Fruit fly (Drosophila melanogaster) whole organism, embryonic: ENCODE measurements around the gene CG42329.
A peak's percentile ranks its signal among the peaks of the same experiment; 100 is the strongest.

Source experiments
- Bgb ChIP-seq: fragments of 200-800 bp; sonication (Bioruptor generic); IDR thresholded peaks from 2 replicates; pipeline ENCODE4 v1.3.6; 2022; ENCODE audit warnings: missing biosample characterization, missing genetic modification characterization; ENCODE audit not compliant: partially characterized antibody
- BtbVII ChIP-seq: fragments of 200-800 bp; sonication (Bioruptor generic); optimal IDR thresholded peaks from 3 replicates; lab custom pipeline; 2017; ENCODE audit warnings: missing biosample characterization, mild to moderate bottlenecking, missing genetic modification characterization
- CG10209 ChIP-seq: fragments of 200-800 bp; sonication (Bioruptor generic); optimal IDR thresholded peaks from 3 replicates; lab custom pipeline; 2017; ENCODE audit warnings: missing biosample characterization, mild to moderate bottlenecking, missing genetic modification characterization, missing genetic modification reagents
- CG12155 ChIP-seq: fragments of 200-800 bp; sonication (Bioruptor generic); optimal IDR thresholded peaks from 3 replicates; lab custom pipeline; 2016; ENCODE audit warnings: missing biosample characterization, missing genetic modification characterization
- CG14441 ChIP-seq: fragments of 200-800 bp; sonication (Bioruptor generic); IDR thresholded peaks from 2 replicates; pipeline ENCODE4 v1.3.6; 2022; ENCODE audit warnings: missing biosample characterization, missing genetic modification characterization
- CG15073 ChIP-seq: fragments of 200-800 bp; sonication (Bioruptor generic); optimal IDR thresholded peaks from 2 replicates; lab custom pipeline; 2016; ENCODE audit warnings: missing biosample characterization, missing genetic modification characterization
- CG1602 ChIP-seq: fragments of 200-800 bp; sonication (Bioruptor generic); optimal IDR thresholded peaks from 3 replicates; lab custom pipeline; 2016; ENCODE audit warnings: missing biosample characterization, missing genetic modification characterization
- CG17385 ChIP-seq: fragments of 200-800 bp; sonication (Bioruptor generic); optimal IDR thresholded peaks from 3 replicates; lab custom pipeline; 2018; ENCODE audit warnings: missing biosample characterization, mild to moderate bottlenecking, missing genetic modification characterization
- CG18011 ChIP-seq: fragments of 200-800 bp; sonication (Bioruptor generic); optimal IDR thresholded peaks from 2 replicates; lab custom pipeline; 2017; ENCODE audit warnings: missing biosample characterization, missing genetic modification characterization, mild to moderate bottlenecking, moderate library complexity, missing genotype
- CG1832 ChIP-seq: fragments of 200-800 bp; sonication (Bioruptor generic); optimal IDR thresholded peaks from 2 replicates; lab custom pipeline; 2017; ENCODE audit warnings: missing biosample characterization, mild to moderate bottlenecking, missing genetic modification characterization, inconsistent platforms
- CG18599 ChIP-seq: fragments of 200-800 bp; sonication (Bioruptor generic); optimal IDR thresholded peaks from 3 replicates; lab custom pipeline; 2017; ENCODE audit warnings: missing biosample characterization, missing genetic modification characterization, mild to moderate bottlenecking, moderate library complexity, missing genetic modification reagents
- CG18764 ChIP-seq: fragments of 200-800 bp; sonication (Bioruptor generic); optimal IDR thresholded peaks from 3 replicates; lab custom pipeline; 2016; ENCODE audit warnings: missing biosample characterization, missing genetic modification characterization
- CG2116 ChIP-seq: fragments of 200-800 bp; sonication (Bioruptor generic); optimal IDR thresholded peaks from 3 replicates; lab custom pipeline; 2018; ENCODE audit warnings: missing biosample characterization, mild to moderate bottlenecking, missing genetic modification characterization
- CG2202 ChIP-seq: fragments of 200-800 bp; sonication (Bioruptor generic); optimal IDR thresholded peaks from 2 replicates; lab custom pipeline; 2018; ENCODE audit warnings: missing biosample characterization, mild to moderate bottlenecking, missing genetic modification characterization
- CG3281 ChIP-seq: fragments of 200-800 bp; sonication (Bioruptor generic); optimal IDR thresholded peaks from 3 replicates; lab custom pipeline; 2017; ENCODE audit warnings: missing biosample characterization, mild to moderate bottlenecking, missing genetic modification characterization
- CG4404 ChIP-seq: fragments of 200-800 bp; sonication (Bioruptor generic); IDR thresholded peaks from 2 replicates; pipeline ENCODE4 v1.3.6; 2022; ENCODE audit warnings: missing biosample characterization, missing genetic modification characterization
- CG6175 ChIP-seq: fragments of 200-800 bp; sonication (Bioruptor generic); IDR thresholded peaks from 3 replicates; pipeline ENCODE4 v1.3.6; 2022; ENCODE audit warnings: missing biosample characterization, missing genetic modification characterization
- CG6654 ChIP-seq: fragments of 200-800 bp; sonication (Bioruptor generic); optimal IDR thresholded peaks from 2 replicates; lab custom pipeline; 2017; ENCODE audit warnings: missing biosample characterization, mild to moderate bottlenecking, missing genetic modification characterization
- CG6791 ChIP-seq: fragments of 200-800 bp; sonication (Bioruptor generic); IDR thresholded peaks from 3 replicates; pipeline ENCODE4 v1.3.6; 2022; ENCODE audit warnings: missing biosample characterization, missing genetic modification characterization; ENCODE audit not compliant: partially characterized antibody
- CG7786 ChIP-seq: fragments of 200-800 bp; sonication (Bioruptor generic); optimal IDR thresholded peaks from 2 replicates; lab custom pipeline; 2016; ENCODE audit warnings: missing biosample characterization, missing genetic modification characterization
- CG9215 ChIP-seq: fragments of 200-800 bp; sonication (Bioruptor generic); IDR thresholded peaks from 2 replicates; pipeline ENCODE4 v1.3.6; 2022; ENCODE audit warnings: missing biosample characterization, missing genetic modification characterization
- CG9797 ChIP-seq: fragments of 200-800 bp; sonication (Bioruptor generic); optimal IDR thresholded peaks from 3 replicates; lab custom pipeline; 2018; ENCODE audit warnings: missing biosample characterization, mild to moderate bottlenecking, missing genetic modification characterization
- Dbx ChIP-seq: fragments of 200-800 bp; sonication (Bioruptor generic); IDR thresholded peaks from 3 replicates; pipeline ENCODE4 v1.3.6; 2022; ENCODE audit warnings: missing biosample characterization, missing genetic modification characterization
- Dip3 ChIP-seq: fragments of 200-800 bp; sonication (Bioruptor generic); optimal IDR thresholded peaks from 3 replicates; lab custom pipeline; 2016; ENCODE audit warnings: missing biosample characterization, missing genetic modification characterization
- Doc3 ChIP-seq: fragments of 200-800 bp; sonication (Bioruptor generic); IDR thresholded peaks from 3 replicates; pipeline ENCODE4 v1.3.6; 2022; ENCODE audit warnings: missing biosample characterization, missing genetic modification characterization; ENCODE audit not compliant: partially characterized antibody
- GATAe ChIP-seq: fragments of 200-800 bp; sonication (Bioruptor generic); conservative IDR thresholded peaks from 2 replicates; pipeline ENCODE4 v1.3.6; 2022; ENCODE audit warnings: missing biosample characterization, missing genetic modification characterization
- Hand ChIP-seq: fragments of 200-800 bp; sonication (Bioruptor generic); optimal IDR thresholded peaks from 2 replicates; lab custom pipeline; 2017; ENCODE audit warnings: mild to moderate bottlenecking, missing biosample characterization, missing genetic modification reagents, missing genetic modification characterization
- HmgZ ChIP-seq: fragments of 200-800 bp; sonication (Bioruptor generic); optimal IDR thresholded peaks from 2 replicates; lab custom pipeline; 2018; ENCODE audit warnings: missing biosample characterization, mild to moderate bottlenecking, missing genetic modification characterization
- Hmr ChIP-seq: fragments of 200-800 bp; sonication (Bioruptor generic); optimal IDR thresholded peaks from 3 replicates; lab custom pipeline; 2017; ENCODE audit warnings: mild to moderate bottlenecking, missing biosample characterization, missing genetic modification reagents, missing genetic modification characterization
- MTF-1 ChIP-seq: fragments of 200-800 bp; sonication (Bioruptor generic); optimal IDR thresholded peaks from 2 replicates; lab custom pipeline; 2018; ENCODE audit warnings: missing biosample characterization, mild to moderate bottlenecking, missing genetic modification characterization, borderline replicate concordance
- Mad ChIP-seq: fragments of 200-800 bp; sonication (Bioruptor generic); optimal IDR thresholded peaks from 2 replicates; lab custom pipeline; 2016; ENCODE audit warnings: missing biosample characterization, missing genetic modification characterization
- Pdp1 ChIP-seq, 2 experiments: fragments of 200-800 bp; sonication (Bioruptor generic); optimal IDR thresholded peaks; 3 replicates each; lab custom pipeline; 2016; ENCODE audit warnings: missing biosample characterization in 2 of 2, missing genetic modification characterization in 2 of 2, mild to moderate bottlenecking in 1 of 2, moderate library complexity in 1 of 2
- Side ChIP-seq: fragments of 200-800 bp; sonication (Bioruptor generic); optimal IDR thresholded peaks from 2 replicates; lab custom pipeline; 2016; ENCODE audit warnings: missing biosample characterization, missing genetic modification characterization
- Ssrp ChIP-seq: fragments of 200-800 bp; sonication (Bioruptor generic); optimal IDR thresholded peaks from 2 replicates; lab custom pipeline; 2018; ENCODE audit warnings: missing biosample characterization, mild to moderate bottlenecking, missing genetic modification characterization, moderate library complexity
- ara ChIP-seq: fragments of 200-800 bp; sonication (Bioruptor generic); IDR thresholded peaks from 2 replicates; pipeline ENCODE4 v1.3.6; 2022; ENCODE audit warnings: missing biosample characterization, missing genetic modification characterization
- bcd ChIP-seq: fragments of 200-800 bp; sonication (Bioruptor generic); optimal IDR thresholded peaks from 2 replicates; lab custom pipeline; 2017; ENCODE audit warnings: missing biosample characterization, mild to moderate bottlenecking, missing genetic modification characterization
- cg ChIP-seq: fragments of 200-800 bp; sonication (Bioruptor generic); optimal IDR thresholded peaks from 3 replicates; lab custom pipeline; 2019; ENCODE audit warnings: missing biosample characterization, mild to moderate bottlenecking, missing genetic modification characterization, moderate library complexity
- corto ChIP-seq: fragments of 200-800 bp; sonication (Bioruptor generic); optimal IDR thresholded peaks from 2 replicates; lab custom pipeline; 2016; ENCODE audit warnings: missing biosample characterization, mild to moderate bottlenecking, missing genetic modification characterization, moderate library complexity
- croc ChIP-seq: fragments of 200-800 bp; sonication (Bioruptor generic); conservative IDR thresholded peaks from 3 replicates; pipeline ENCODE4 v1.3.6; 2022; ENCODE audit warnings: missing biosample characterization, missing genetic modification characterization
- eve ChIP-seq, 2 experiments: fragments of >200 bp; optimal IDR thresholded peaks; 2 replicates each; lab custom pipeline; 2017; ENCODE audit warnings: missing biosample characterization in 2 of 2, missing genetic modification characterization in 2 of 2
- luna ChIP-seq: fragments of 200-800 bp; sonication (Bioruptor generic); optimal IDR thresholded peaks from 2 replicates; lab custom pipeline; 2016; ENCODE audit warnings: missing biosample characterization, missing genetic modification characterization
- nerfin-1 ChIP-seq: fragments of 200-800 bp; sonication (Bioruptor generic); optimal IDR thresholded peaks from 3 replicates; lab custom pipeline; 2019; ENCODE audit warnings: missing biosample characterization, mild to moderate bottlenecking, missing genetic modification characterization, moderate library complexity
- pho ChIP-seq: fragments of 200-800 bp; sonication (Bioruptor generic); optimal IDR thresholded peaks from 2 replicates; lab custom pipeline; 2016; ENCODE audit warnings: missing biosample characterization, missing genetic modification characterization
- row ChIP-seq: fragments of 200-800 bp; sonication (Bioruptor generic); IDR thresholded peaks from 3 replicates; pipeline ENCODE4 v1.3.6; 2022; ENCODE audit warnings: missing biosample characterization, missing genetic modification characterization
- schlank ChIP-seq: fragments of 200-800 bp; sonication (Bioruptor generic); optimal IDR thresholded peaks from 2 replicates; lab custom pipeline; 2018; ENCODE audit warnings: missing biosample characterization, mild to moderate bottlenecking, missing genetic modification characterization
- slou ChIP-seq: fragments of 200-800 bp; sonication (Bioruptor generic); optimal IDR thresholded peaks from 3 replicates; lab custom pipeline; 2016; ENCODE audit warnings: missing biosample characterization, missing genetic modification characterization
- sob ChIP-seq: fragments of 200-800 bp; sonication (Bioruptor generic); IDR thresholded peaks from 2 replicates; pipeline ENCODE4 v1.3.6; 2022; ENCODE audit warnings: missing biosample characterization, missing genetic modification characterization
- toy ChIP-seq: fragments of 200-800 bp; sonication (Bioruptor generic); IDR thresholded peaks from 2 replicates; pipeline ENCODE4 v1.3.6; 2022; ENCODE audit warnings: missing biosample characterization, missing genetic modification characterization
- vnd ChIP-seq: fragments of 200-800 bp; sonication (Bioruptor generic); IDR thresholded peaks from 3 replicates; pipeline ENCODE4 v1.3.6; 2022; ENCODE audit warnings: missing biosample characterization, missing genetic modification characterization; ENCODE audit not compliant: partially characterized antibody
- wor ChIP-seq: fragments of 200-800 bp; sonication (Bioruptor generic); IDR thresholded peaks from 2 replicates; pipeline ENCODE4 v1.3.6; 2022; ENCODE audit warnings: missing biosample characterization, missing genetic modification characterization
- zen ChIP-seq: fragments of 200-800 bp; sonication (Bioruptor generic); optimal IDR thresholded peaks from 3 replicates; lab custom pipeline; 2018; ENCODE audit warnings: missing biosample characterization, mild to moderate bottlenecking, missing genetic modification characterization, moderate library complexity

The CG42329 gene

dm6 chr2L:1230691-1231090 lies 11.6 kb downstream of the CG42329 start (continued):
- TF ChIP-seq CG6791 (GFP tag; lab: Robert Waterston, UW) (no peak), slou (GFP tag; lab: Kevin White, UChicago) (no peak), CG2202 (no peak), Hmr (GFP tag; lab: Kevin White, UChicago) (peak; percentile 57), CG6654 (GFP tag; lab: Kevin White, UChicago) (no peak), vnd (GFP tag; lab: Robert Waterston, UW) (no peak), CG2116 (GFP tag; lab: Kevin White, UChicago) (no peak), corto (GFP tag; lab: Kevin White, UChicago) (no peak), CG14441 (GFP tag; lab: Robert Waterston, UW) (peak; percentile 25; the same call in 1 of the 2 replicates), nerfin-1 (tag; lab: Kevin White, UChicago) (no peak), Dbx (GFP tag; lab: Robert Waterston, UW) (no peak), cg (GFP tag; lab: Kevin White, UChicago) (no peak), toy (GFP tag; lab: Robert Waterston, UW) (no peak), CG1832 (GFP tag; lab: Kevin White, UChicago) (no peak), Dip3 (GFP tag; lab: Kevin White, UChicago) (peak; percentile 20), CG12155 (no peak), wor (no peak), CG18011 (GFP tag; lab: Kevin White, UChicago) (no peak), pho (GFP tag; lab: Kevin White, UChicago) (no peak), CG15073 (GFP tag; lab: Kevin White, UChicago) (no peak), CG3281 (GFP tag; lab: Kevin White, UChicago) (peak; percentile 40), MTF-1 (GFP tag; lab: Kevin White, UChicago) (no peak), bcd (peak; percentile 44), Hand (GFP tag; lab: Kevin White, UChicago) (peak; percentile 39), row (GFP tag; lab: Robert Waterston, UW) (peak; percentile 57), schlank (tag; lab: Kevin White, UChicago) (no peak), CG1602 (GFP tag; lab: Kevin White, UChicago) (no peak), CG18764 (GFP tag; lab: Kevin White, UChicago) (no peak), Bgb (no peak), Mad (GFP tag; lab: Kevin White, UChicago) (no peak), GATAe (GFP tag; lab: Robert Waterston, UW) (no peak), croc (no peak), CG10209 (GFP tag; lab: Kevin White, UChicago) (peak; percentile 1), Ssrp (tag; lab: Kevin White, UChicago) (no peak), eve (GFP tag; optimal IDR thresholded peaks at IDR 0.05; lab: Kevin White, UChicago) (peak in 1 of 2 experiments; percentile 23), Pdp1 (GFP tag; optimal IDR thresholded peaks at IDR 0.05; lab: Kevin White, UChicago) (peak in 1 of 2 experiments; percentile 9), CG9215 (GFP tag; lab: Robert Waterston, UW) (no peak), HmgZ (tag; lab: Kevin White, UChicago) (no peak), luna (GFP tag; lab: Kevin White, UChicago) (no peak), CG17385 (GFP tag; lab: Kevin White, UChicago) (peak; percentile 15), CG7786 (no peak), BtbVII (GFP tag; lab: Kevin White, UChicago) (no peak), CG6175 (GFP tag; lab: Robert Waterston, UW) (no peak), sob (GFP tag; lab: Robert Waterston, UW) (0 out of 2 replicates have a peak, but pooled peaks have one; percentile 14), CG9797 (GFP tag; lab: Kevin White, UChicago) (no peak), CG4404 (GFP tag; lab: Robert Waterston, UW) (no peak), CG18599 (peak; percentile 54), Doc3 (GFP tag; lab: Robert Waterston, UW) (no peak), Side (no peak), zen (tag; lab: Kevin White, UChicago) (no peak), ara (GFP tag; lab: Robert Waterston, UW) (no peak)
